Fruit fly (Drosophila melanogaster): ENCODE data around the gene CG32986.

DNA sequence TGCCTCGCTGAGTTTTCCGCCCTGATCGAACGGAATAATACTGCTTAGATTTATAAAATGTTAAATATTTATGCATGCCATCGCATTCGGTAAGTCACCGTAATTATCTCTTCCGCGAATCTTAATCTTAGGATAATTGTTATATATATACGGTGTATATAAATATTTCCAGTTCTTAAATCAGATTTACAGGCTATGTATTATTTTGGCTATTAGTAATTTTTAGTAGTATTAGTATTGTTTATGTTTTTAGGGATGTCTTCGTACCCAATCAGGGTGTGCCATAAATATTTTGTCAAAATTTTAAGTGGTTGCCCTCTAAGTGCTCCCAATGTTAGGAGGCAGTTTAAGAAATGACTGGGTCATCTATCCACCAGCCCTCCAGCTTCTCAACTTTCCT, at the start of gene CG32986:
- TF ChIP-seq CG1024 (GFP tag; IDR thresholded peaks at IDR 0.05) (no peak), rib (GFP tag; IDR thresholded peaks at IDR 0.05) (no peak), CG16813 (GFP tag; IDR thresholded peaks at IDR 0.05; ENCODE audit: partially characterized antibody) (no peak), CG7839 (tag; optimal IDR thresholded peaks at IDR 0.05) (no peak), Chrac-16 (GFP tag; optimal IDR thresholded peaks at IDR 0.05) (no peak), HmgD (GFP tag; optimal IDR thresholded peaks at IDR 0.05) (no peak), oc (tag; optimal IDR thresholded peaks at IDR 0.05) (no peak), Dek (tag; optimal IDR thresholded peaks at IDR 0.05) (no peak), psq (GFP tag; optimal IDR thresholded peaks at IDR 0.05) (no peak), Dref (GFP tag; IDR thresholded peaks at IDR 0.05) (no peak)

Measured in whole organism, embryonic.